Worm (Caenorhabditis elegans) whole organism, mixed stage, embryonic: ENCODE data around the gene ZK682.7.

Source experiments
- bed-3 ChIP-seq: fragments of 200-800 bp; sonication (Bioruptor generic); optimal IDR thresholded peaks from 3 replicates; lab custom pipeline; 2018; ENCODE audit warnings: mild to moderate bottlenecking, missing genetic modification characterization, moderate library complexity, missing compliant biosample characterization
- blmp-1 ChIP-seq: fragments of 150-350 bp; optimal IDR thresholded peaks from 2 replicates; lab custom pipeline; 2014; ENCODE audit warnings: missing biosample characterization, missing genetic modification characterization
- ceh-39 ChIP-seq: fragments of 150-350 bp; optimal IDR thresholded peaks from 2 replicates; lab custom pipeline; 2014; ENCODE audit warnings: missing biosample characterization, missing genetic modification characterization
- ceh-43 ChIP-seq: fragments of 200-800 bp; sonication (Bioruptor generic); optimal IDR thresholded peaks from 2 replicates; lab custom pipeline; 2018; ENCODE audit warnings: mild to moderate bottlenecking, missing genetic modification characterization, moderate library complexity, missing compliant biosample characterization
- ceh-83 ChIP-seq: fragments of 200-800 bp; sonication (Bioruptor generic); optimal IDR thresholded peaks from 2 replicates; lab custom pipeline; 2018; ENCODE audit warnings: mild to moderate bottlenecking, missing genetic modification characterization, missing compliant biosample characterization
- cnd-1 ChIP-seq: fragments of 200-800 bp; sonication (Bioruptor generic); optimal IDR thresholded peaks from 2 replicates; lab custom pipeline; 2018; ENCODE audit warnings: mild to moderate bottlenecking, missing genetic modification characterization, missing compliant biosample characterization
- drap-1 ChIP-seq: fragments of 200-800 bp; sonication (Bioruptor generic); optimal IDR thresholded peaks from 3 replicates; lab custom pipeline; 2018; ENCODE audit warnings: mild to moderate bottlenecking, missing genetic modification characterization, missing compliant biosample characterization
- elt-1 ChIP-seq: sonication (generic microtip); optimal IDR thresholded peaks from 2 replicates; lab custom pipeline; 2017; ENCODE audit warnings: missing genetic modification characterization, mild to moderate bottlenecking, missing compliant biosample characterization, antibody characterized with exemption, moderate library complexity, borderline replicate concordance; ENCODE audit not compliant: insufficient read depth
- elt-3 ChIP-seq: fragments of 150-350 bp; optimal IDR thresholded peaks from 2 replicates; lab custom pipeline; 2014; ENCODE audit warnings: missing biosample characterization, missing genetic modification characterization
- flh-1 ChIP-seq: fragments of 200-800 bp; sonication (Bioruptor generic); optimal IDR thresholded peaks from 2 replicates; lab custom pipeline; 2018; ENCODE audit warnings: mild to moderate bottlenecking, missing genetic modification characterization, moderate library complexity, missing compliant biosample characterization
- ham-2 ChIP-seq: fragments of 200-800 bp; sonication (Bioruptor generic); optimal IDR thresholded peaks from 2 replicates; lab custom pipeline; 2018; ENCODE audit warnings: mild to moderate bottlenecking, missing genetic modification characterization, missing compliant biosample characterization
- lin-13 ChIP-seq: fragments of 150-350 bp; optimal IDR thresholded peaks from 2 replicates; lab custom pipeline; 2014; ENCODE audit warnings: missing biosample characterization, missing genetic modification characterization
- lin-32 ChIP-seq: fragments of 200-800 bp; sonication (Bioruptor generic); optimal IDR thresholded peaks from 2 replicates; lab custom pipeline; 2018; ENCODE audit warnings: mild to moderate bottlenecking, missing genetic modification characterization, missing compliant biosample characterization
- lsy-2 ChIP-seq: fragments of 150-350 bp; optimal IDR thresholded peaks from 2 replicates; lab custom pipeline; 2014; ENCODE audit warnings: missing biosample characterization, missing genetic modification characterization
- mab-5 ChIP-seq: fragments of 150-350 bp; optimal IDR thresholded peaks from 2 replicates; lab custom pipeline; 2014; ENCODE audit warnings: missing biosample characterization, missing genetic modification characterization
- mep-1 ChIP-seq: fragments of 150-350 bp; optimal IDR thresholded peaks from 2 replicates; lab custom pipeline; 2017; ENCODE audit warnings: missing biosample characterization, missing genetic modification reagents, missing genetic modification characterization, inconsistent platforms
- mls-2 ChIP-seq: sonication (generic microtip); optimal IDR thresholded peaks from 2 replicates; lab custom pipeline; 2016; ENCODE audit warnings: mild to moderate bottlenecking, missing genetic modification characterization, moderate library complexity, missing compliant biosample characterization
- nhr-12 ChIP-seq: fragments of 150-350 bp; optimal IDR thresholded peaks from 2 replicates; lab custom pipeline; 2014; ENCODE audit warnings: missing biosample characterization, missing genetic modification characterization
- nhr-2 ChIP-seq: fragments of 150-350 bp; optimal IDR thresholded peaks from 2 replicates; lab custom pipeline; 2014; ENCODE audit warnings: missing biosample characterization, missing genetic modification characterization
- nhr-237 ChIP-seq: fragments of 150-350 bp; optimal IDR thresholded peaks from 2 replicates; lab custom pipeline; 2014; ENCODE audit warnings: missing biosample characterization, missing genetic modification characterization
- nhr-28 ChIP-seq: fragments of 150-350 bp; optimal IDR thresholded peaks from 2 replicates; lab custom pipeline; 2014; ENCODE audit warnings: missing biosample characterization, missing genetic modification characterization
- nhr-76 ChIP-seq: sonication (generic microtip); optimal IDR thresholded peaks from 2 replicates; lab custom pipeline; 2017; ENCODE audit warnings: missing biosample characterization, missing genetic modification characterization
- pha-4 ChIP-seq: fragments of 150-350 bp; optimal IDR thresholded peaks from 2 replicates; lab custom pipeline; 2018; ENCODE audit warnings: missing biosample characterization, missing genetic modification reagents, missing genetic modification characterization
- sem-2 ChIP-seq: fragments of 200-800 bp; sonication (Bioruptor generic); optimal IDR thresholded peaks from 2 replicates; lab custom pipeline; 2018; ENCODE audit warnings: mild to moderate bottlenecking, missing genetic modification characterization, missing compliant biosample characterization
- snpc-4 ChIP-seq: fragments of 150-350 bp; optimal IDR thresholded peaks from 2 replicates; lab custom pipeline; 2014; ENCODE audit warnings: missing biosample characterization, missing genetic modification characterization
- sptf-1 ChIP-seq: sonication (generic microtip); optimal IDR thresholded peaks from 2 replicates; lab custom pipeline; 2017; ENCODE audit warnings: mild to moderate bottlenecking, missing genetic modification characterization, moderate library complexity, missing compliant biosample characterization
- tbx-8 ChIP-seq: fragments of 200-800 bp; sonication (Bioruptor generic); optimal IDR thresholded peaks from 2 replicates; lab custom pipeline; 2018; ENCODE audit warnings: mild to moderate bottlenecking, missing genetic modification characterization, moderate library complexity, missing compliant biosample characterization
- unc-39 ChIP-seq: fragments of 150-350 bp; optimal IDR thresholded peaks from 2 replicates; lab custom pipeline; 2014; ENCODE audit warnings: missing biosample characterization, missing genetic modification characterization
- unc-62 ChIP-seq: fragments of 150-350 bp; optimal IDR thresholded peaks from 2 replicates; lab custom pipeline; 2014; ENCODE audit warnings: missing biosample characterization, missing genetic modification reagents, missing genetic modification characterization
- zip-8 ChIP-seq: fragments of 150-350 bp; optimal IDR thresholded peaks from 2 replicates; lab custom pipeline; 2014; ENCODE audit warnings: missing biosample characterization, missing genetic modification characterization
- ztf-11 ChIP-seq: fragments of 150-350 bp; optimal IDR thresholded peaks from 2 replicates; lab custom pipeline; 2014; ENCODE audit warnings: missing biosample characterization, missing genetic modification characterization

The ZK682.7 gene

ce11 chrV:9261492-9261891 lies 30.5 kb downstream of the ZK682.7 start, which contains the start of gene nhr-36:
Gene nhr-36, minus strand, starts transcription at chrV:9261592.
- TF ChIP-seq nhr-12 (tag; lab: Kevin White, UChicago) (no peak), unc-62 (GFP tag; lab: Kevin White, UChicago) (no peak), tbx-8 (GFP tag; lab: Kevin White, UChicago) (no peak), ceh-43 (no peak), ham-2 (GFP tag; lab: Kevin White, UChicago) (no peak), nhr-237 (tag; lab: Kevin White, UChicago) (no peak), unc-39 (tag; lab: Kevin White, UChicago) (no peak), pha-4 (tag; lab: Kevin White, UChicago) (no peak), lin-32 (GFP tag; lab: Kevin White, UChicago) (no peak), lin-13 (no peak), flh-1 (GFP tag; lab: Kevin White, UChicago) (no peak), mep-1 (no peak), ceh-39 (tag; lab: Kevin White, UChicago) (no peak), blmp-1 (no peak)

- TF ChIP-seq ceh-39 (tag; lab: Kevin White, UChicago) (no peak), mep-1 (no peak), elt-3 (no peak), nhr-76 (tag; lab: Kevin White, UChicago) (no peak), nhr-2 (tag; lab: Kevin White, UChicago) (no peak), bed-3 (GFP tag; lab: Kevin White, UChicago) (no peak)
Measured at ce11 chrV:9260411-9260810, 31.6 kb downstream of the ZK682.7 start.

- TF ChIP-seq lin-32 (GFP tag; lab: Kevin White, UChicago) (no peak), zip-8 (tag; lab: Kevin White, UChicago) (no peak), mls-2 (tag; lab: Kevin White, UChicago) (no peak), lin-13 (no peak), unc-39 (tag; lab: Kevin White, UChicago) (no peak), sptf-1 (tag; lab: Kevin White, UChicago) (no peak), nhr-12 (tag; lab: Kevin White, UChicago) (no peak), nhr-2 (tag; lab: Kevin White, UChicago) (no peak), flh-1 (GFP tag; lab: Kevin White, UChicago) (no peak), nhr-237 (tag; lab: Kevin White, UChicago) (no peak), pha-4 (tag; lab: Kevin White, UChicago) (no peak), mab-5 (tag; lab: Kevin White, UChicago) (no peak), ztf-11 (no peak), mep-1 (no peak)
Measured at ce11 chrV:9257467-9257866, 34.5 kb downstream of the ZK682.7 start, which contains the start of gene F07C3.16. Gene F07C3.16, minus strand, starts transcription at chrV:9257567.

- TF ChIP-seq nhr-237 (tag; lab: Kevin White, UChicago) = no peak
- no peak for TF ChIP-seq mep-1
- no peak for TF ChIP-seq nhr-76 (tag; lab: Kevin White, UChicago)
- no peak for TF ChIP-seq ham-2 (GFP tag; lab: Kevin White, UChicago)
- no peak for TF ChIP-seq ztf-11
- TF ChIP-seq lsy-2 (tag; lab: Kevin White, UChicago) = no peak
- TF ChIP-seq snpc-4 = no peak
- TF ChIP-seq lin-13 = no peak
- TF ChIP-seq ceh-39 (tag; lab: Kevin White, UChicago) = no peak
- TF ChIP-seq nhr-28 (tag; lab: Kevin White, UChicago) = no peak
Measured at ce11 chrV:9255480-9255879, 36.5 kb downstream of the ZK682.7 start.

ce11 chrV:9254012-9254696 lies 37.8 kb downstream of the ZK682.7 start, which contains the start of gene F07C3.9:
Gene F07C3.9, minus strand, starts transcription at chrV:9254646.
- no peak for TF ChIP-seq ztf-11
- no peak for TF ChIP-seq nhr-12 (tag; lab: Kevin White, UChicago)
- no peak for TF ChIP-seq ceh-83
- no peak for TF ChIP-seq nhr-76 (tag; lab: Kevin White, UChicago)
- TF ChIP-seq unc-62 (GFP tag; lab: Kevin White, UChicago) = no peak
- no peak for TF ChIP-seq nhr-237 (tag; lab: Kevin White, UChicago)
- no peak for TF ChIP-seq mab-5 (tag; lab: Kevin White, UChicago)
- TF ChIP-seq elt-1 (tag; lab: Kevin White, UChicago) = no peak
- no peak for TF ChIP-seq cnd-1 (tag; lab: Kevin White, UChicago)
- TF ChIP-seq drap-1 (GFP tag; lab: Kevin White, UChicago) = no peak
- TF ChIP-seq ceh-39 (tag; lab: Kevin White, UChicago) = no peak
- no peak for TF ChIP-seq ham-2 (GFP tag; lab: Kevin White, UChicago)
- TF ChIP-seq lin-32 (GFP tag; lab: Kevin White, UChicago) = no peak
- TF ChIP-seq nhr-28 (tag; lab: Kevin White, UChicago) = no peak
- no peak for TF ChIP-seq sem-2 (GFP tag; lab: Kevin White, UChicago)
